Fruit fly (Drosophila melanogaster): ENCODE measurements around the gene CCT1.

DNA sequence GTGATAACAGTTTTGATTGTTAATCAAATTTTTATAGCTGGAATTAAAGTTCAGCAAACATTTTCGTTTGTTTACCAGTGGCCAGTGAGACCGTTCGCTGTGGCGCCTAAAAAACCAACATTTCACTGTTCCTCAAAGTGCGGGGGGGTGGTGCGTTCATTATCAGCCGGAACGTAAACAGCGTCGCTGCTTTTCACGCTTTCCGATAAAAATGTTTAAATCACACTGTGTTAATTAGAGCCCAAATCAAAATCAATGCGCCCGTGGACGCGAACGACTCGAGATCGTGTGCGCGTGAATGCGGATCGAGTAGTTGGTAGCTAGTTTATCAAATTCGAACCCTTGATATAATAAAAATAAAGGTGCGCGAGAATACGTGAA, 43.4 kb downstream of the CCT1 start, which contains the start of gene CG34376:
- TF ChIP-seq Abd-B (GFP tag; optimal IDR thresholded peaks at IDR 0.05) (peak; percentile 35), usp (GFP tag; optimal IDR thresholded peaks at IDR 0.05) (no peak), tup (GFP tag; optimal IDR thresholded peaks at IDR 0.05) (no peak), eyg (GFP tag; optimal IDR thresholded peaks at IDR 0.05) (no peak), CG4424 (GFP tag; optimal IDR thresholded peaks at IDR 0.05) (no peak), so (GFP tag; IDR thresholded peaks at IDR 0.05) (no peak), wdn (GFP tag; IDR thresholded peaks at IDR 0.05) (0 out of 2 replicates have a peak, but pooled peaks have one; percentile 39), CG10209 (GFP tag; optimal IDR thresholded peaks at IDR 0.05) (no peak), fu2 (GFP tag; optimal IDR thresholded peaks at IDR 0.05) (no peak), CG18764 (GFP tag; optimal IDR thresholded peaks at IDR 0.05) (peak; percentile 40)
